Fruit fly (Drosophila melanogaster) whole organism, prepupa: ENCODE data around the gene AstCC.

Experiments used
- CG10631 ChIP-seq: fragments of 200-800 bp; sonication (Bioruptor generic); optimal IDR thresholded peaks from 2 replicates; lab custom pipeline; 2016; ENCODE audit warnings: missing biosample characterization, missing genetic modification characterization
- CG16779 ChIP-seq: fragments of 200-800 bp; sonication (Bioruptor generic); optimal IDR thresholded peaks from 3 replicates; lab custom pipeline; 2017; ENCODE audit warnings: missing biosample characterization, mild to moderate bottlenecking, missing genetic modification characterization
- CG32006 ChIP-seq: fragments of 200-800 bp; sonication (Bioruptor generic); optimal IDR thresholded peaks from 3 replicates; lab custom pipeline; 2017; ENCODE audit warnings: missing biosample characterization, mild to moderate bottlenecking, missing genetic modification characterization
- CG6808 ChIP-seq: fragments of 200-800 bp; sonication (Bioruptor generic); optimal IDR thresholded peaks from 3 replicates; lab custom pipeline; 2017; ENCODE audit warnings: missing biosample characterization, missing genetic modification characterization, mild to moderate bottlenecking, moderate library complexity, missing genetic modification reagents
- CG6854 ChIP-seq: fragments of 200-800 bp; sonication (Bioruptor generic); optimal IDR thresholded peaks from 2 replicates; lab custom pipeline; 2017; ENCODE audit warnings: missing biosample characterization, mild to moderate bottlenecking, missing genetic modification characterization
- Eip93F ChIP-seq: fragments of 200-800 bp; sonication (Bioruptor generic); optimal IDR thresholded peaks from 2 replicates; lab custom pipeline; 2016; ENCODE audit warnings: missing biosample characterization, mild to moderate bottlenecking, missing genetic modification characterization
- Hr38 ChIP-seq: sonication (Bioruptor generic); optimal IDR thresholded peaks from 2 replicates; lab custom pipeline; 2016; ENCODE audit warnings: missing biosample characterization, missing genetic modification characterization
- Lpt ChIP-seq: fragments of 200-800 bp; sonication (Bioruptor generic); optimal IDR thresholded peaks from 3 replicates; lab custom pipeline; 2016; ENCODE audit warnings: missing biosample characterization, missing genetic modification characterization
- eg ChIP-seq: fragments of 200-800 bp; sonication (Bioruptor generic); IDR thresholded peaks from 3 replicates; pipeline ENCODE4 v1.3.6; 2022; ENCODE audit warnings: missing biosample characterization, missing genetic modification characterization
- lz ChIP-seq: fragments of 200-800 bp; sonication (Bioruptor generic); optimal IDR thresholded peaks from 3 replicates; lab custom pipeline; 2016; ENCODE audit warnings: missing biosample characterization, missing genetic modification characterization
- svp ChIP-seq: fragments of 200-800 bp; sonication (Bioruptor generic); peaks from one replicate; lab custom pipeline; 2016; ENCODE audit warnings: missing biosample characterization, missing genetic modification characterization

DNA sequence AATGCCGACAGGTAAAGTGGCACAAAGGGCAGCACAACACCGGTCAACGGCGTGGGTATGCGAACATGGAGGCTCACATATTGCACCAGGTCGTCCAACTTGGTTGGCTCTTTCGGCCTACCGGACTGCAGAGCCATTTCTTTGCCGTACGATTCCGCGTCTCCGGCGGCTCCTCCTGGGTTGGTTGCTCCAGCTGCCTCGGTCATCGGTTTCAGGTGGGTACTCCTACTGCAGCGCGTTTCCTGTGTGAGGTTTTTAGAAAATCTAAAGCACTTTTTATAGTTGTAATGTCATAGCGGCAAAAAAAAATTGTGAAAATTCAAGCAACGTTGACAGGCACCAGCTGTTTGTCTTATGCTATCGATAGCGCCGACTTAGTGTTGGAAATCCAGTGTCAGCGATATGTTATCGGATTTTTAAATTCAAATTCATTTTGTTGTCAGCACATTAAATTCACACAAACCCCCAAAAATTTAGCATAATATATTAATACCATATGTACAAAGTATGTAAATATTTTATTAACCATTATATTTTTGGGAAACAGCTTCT is 35.0 kb upstream of the AstCC start, which contains the start of gene CG6230:
- TF ChIP-seq CG10631: no peak
- TF ChIP-seq CG6854 (GFP tag; lab: Kevin White, UChicago): no peak
- TF ChIP-seq CG32006 (GFP tag; lab: Kevin White, UChicago): no peak
- TF ChIP-seq svp (GFP tag; lab: Kevin White, UChicago): no peak
- TF ChIP-seq Hr38: no peak
- TF ChIP-seq lz (GFP tag; lab: Kevin White, UChicago): no peak
- TF ChIP-seq eg: no peak
- TF ChIP-seq CG16779 (tag; lab: Kevin White, UChicago): no peak
- TF ChIP-seq CG6808 (GFP tag; lab: Kevin White, UChicago): no peak
- no peak for TF ChIP-seq Lpt (GFP tag; lab: Kevin White, UChicago)
- no peak for TF ChIP-seq Eip93F (GFP tag; lab: Kevin White, UChicago)
